Worm (Caenorhabditis elegans): ENCODE data around the gene set-6.

The set-6 gene

DNA sequence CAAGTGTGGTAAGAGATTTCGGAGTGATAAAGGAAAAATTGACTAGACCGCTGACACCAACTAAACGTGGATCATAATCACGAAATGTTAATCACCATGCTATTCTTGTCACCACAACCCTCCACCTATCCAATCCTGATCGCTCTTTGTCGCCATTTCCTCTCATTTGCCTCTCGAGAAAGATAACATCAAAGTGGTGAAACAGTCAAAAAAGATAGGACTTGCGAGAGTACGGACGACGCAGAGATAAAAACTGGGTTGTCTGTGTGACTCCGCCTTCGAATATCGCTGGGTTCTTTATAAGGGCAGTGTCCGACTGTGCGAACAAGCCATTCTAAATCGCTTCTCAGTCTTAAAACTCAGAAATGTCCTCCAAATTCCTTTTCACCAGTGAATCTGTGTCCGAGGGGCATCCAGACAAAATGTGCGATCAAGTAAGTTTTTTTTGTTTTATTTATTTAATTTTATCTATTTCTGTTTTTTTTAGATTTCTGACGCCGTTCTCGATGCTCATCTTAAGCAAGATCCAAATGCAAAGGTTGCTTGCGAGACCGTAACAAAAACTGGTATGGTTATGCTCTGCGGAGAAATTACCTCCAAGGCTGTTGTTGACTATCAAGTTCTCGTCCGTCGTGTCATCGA, 8.7 kb downstream of the set-6 start, which contains the start of gene sams-1:
TSS of gene sams-1 (plus strand) at position 300 of the 642 bp plus-strand sequence.
- TF ChIP-seq rnt-1 (tag; optimal IDR thresholded peaks at IDR 0.05) (peak; percentile 4), ceh-48 (tag; optimal IDR thresholded peaks at IDR 0.05) (no peak), ceh-2 (tag; optimal IDR thresholded peaks at IDR 0.05) (no peak), nfya-1 (tag; optimal IDR thresholded peaks at IDR 0.05) (peak; percentile 46)

DNA sequence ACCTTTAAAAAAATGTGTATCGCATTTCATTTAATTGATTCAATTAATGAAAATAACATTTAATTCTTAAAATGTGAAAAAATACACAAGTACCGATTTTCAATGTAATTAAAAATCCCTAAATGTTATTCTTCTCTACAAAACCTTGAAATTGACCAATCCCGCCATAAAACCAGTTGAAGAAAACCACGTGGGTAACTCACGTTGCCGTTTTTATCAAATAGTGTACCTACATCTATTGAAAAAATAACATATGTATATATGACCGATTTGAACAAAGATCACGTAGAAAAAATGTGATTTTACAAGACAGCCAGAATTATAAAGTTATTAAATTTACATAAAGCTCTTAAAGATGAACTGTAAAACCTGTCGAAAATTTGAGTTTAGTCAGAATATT, 9.3 kb downstream of the set-6 start:
- TF ChIP-seq ahr-1 (tag; optimal IDR thresholded peaks at IDR 0.05), result no peak
- TF ChIP-seq ceh-19 (GFP tag; optimal IDR thresholded peaks at IDR 0.05), result no peak
- TF ChIP-seq ceh-34 (tag; optimal IDR thresholded peaks at IDR 0.05), result no peak
- TF ChIP-seq hlh-30 (tag; optimal IDR thresholded peaks at IDR 0.05; ENCODE audit: insufficient read depth), result no peak
- no peak for TF ChIP-seq ceh-30 (tag; optimal IDR thresholded peaks at IDR 0.05)
- no peak for TF ChIP-seq ceh-9 (tag; optimal IDR thresholded peaks at IDR 0.05)
- no peak for TF ChIP-seq hlh-13 (GFP tag; optimal IDR thresholded peaks at IDR 0.05)
- TF ChIP-seq sox-4 (tag; optimal IDR thresholded peaks at IDR 0.05), result no peak
- TF ChIP-seq pag-3 (tag; optimal IDR thresholded peaks at IDR 0.05; ENCODE audit: borderline replicate concordance), result no peak
- no peak for TF ChIP-seq C38D4.7 (GFP tag; optimal IDR thresholded peaks at IDR 0.05)
- no peak for TF ChIP-seq Y22D7AL.16 (tag; optimal IDR thresholded peaks at IDR 0.05)
- no peak for TF ChIP-seq madf-2 (tag; optimal IDR thresholded peaks at IDR 0.05)
- no peak for TF ChIP-seq ceh-24 (tag; optimal IDR thresholded peaks at IDR 0.05)
- TF ChIP-seq fax-1 (tag; optimal IDR thresholded peaks at IDR 0.05), result no peak
- no peak for TF ChIP-seq sdc-2 (tag; optimal IDR thresholded peaks at IDR 0.05)
- no peak for TF ChIP-seq ceh-2 (tag; optimal IDR thresholded peaks at IDR 0.05)
- no peak for TF ChIP-seq dmd-4 (tag; optimal IDR thresholded peaks at IDR 0.05; ENCODE audit: borderline replicate concordance)
- no peak for TF ChIP-seq unc-42 (tag; optimal IDR thresholded peaks at IDR 0.05)

DNA sequence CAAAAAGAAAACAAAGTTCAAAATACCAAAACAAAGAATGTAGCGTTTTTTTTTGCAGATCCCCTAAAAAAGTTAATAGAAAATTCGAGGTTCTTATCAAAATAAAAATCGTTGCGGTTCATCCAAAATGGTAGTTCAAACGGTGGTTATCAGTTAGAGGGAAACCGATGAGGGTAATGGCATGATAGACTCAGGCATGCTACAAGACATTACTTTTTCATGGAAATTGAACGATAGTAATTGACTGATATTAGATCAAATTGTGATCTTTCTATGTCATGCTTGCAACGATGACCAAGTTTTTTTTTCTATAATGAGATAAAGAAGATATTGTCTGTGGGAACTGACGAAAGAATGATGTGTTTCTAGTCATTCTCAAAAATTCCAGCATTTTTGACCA, 9.9 kb downstream of the set-6 start:
- no peak for TF ChIP-seq tbx-2 (tag; optimal IDR thresholded peaks at IDR 0.05)
- no peak for TF ChIP-seq pag-3 (tag; optimal IDR thresholded peaks at IDR 0.05; ENCODE audit: borderline replicate concordance)
- no peak for TF ChIP-seq ceh-45 (GFP tag; IDR thresholded peaks at IDR 0.05)
- no peak for TF ChIP-seq dmd-4 (tag; optimal IDR thresholded peaks at IDR 0.05; ENCODE audit: borderline replicate concordance)
- TF ChIP-seq mec-3 (tag; optimal IDR thresholded peaks at IDR 0.05; ENCODE audit: borderline replicate concordance), result no peak
- no peak for TF ChIP-seq ceh-14 (tag; optimal IDR thresholded peaks at IDR 0.05)
- TF ChIP-seq ceh-22 (tag; optimal IDR thresholded peaks at IDR 0.05), result no peak
- TF ChIP-seq T23F11.4 (GFP tag; optimal IDR thresholded peaks at IDR 0.05), result no peak
- TF ChIP-seq ceh-2 (tag; optimal IDR thresholded peaks at IDR 0.05), result no peak
- no peak for TF ChIP-seq hlh-6 (tag; optimal IDR thresholded peaks at IDR 0.05)
- no peak for TF ChIP-seq ztf-16 (tag; optimal IDR thresholded peaks at IDR 0.05)
- no peak for TF ChIP-seq pros-1 (tag; optimal IDR thresholded peaks at IDR 0.05)
- no peak for TF ChIP-seq ceh-31 (tag; optimal IDR thresholded peaks at IDR 0.05)
- TF ChIP-seq C38D4.7 (GFP tag; optimal IDR thresholded peaks at IDR 0.05), result no peak
- TF ChIP-seq zip-5 (tag; optimal IDR thresholded peaks at IDR 0.05), result no peak
- no peak for TF ChIP-seq pha-2 (tag; optimal IDR thresholded peaks at IDR 0.05)
- TF ChIP-seq dve-1 (tag; optimal IDR thresholded peaks at IDR 0.05), result no peak
- TF ChIP-seq nhr-11 (tag; optimal IDR thresholded peaks at IDR 0.05), result no peak

DNA sequence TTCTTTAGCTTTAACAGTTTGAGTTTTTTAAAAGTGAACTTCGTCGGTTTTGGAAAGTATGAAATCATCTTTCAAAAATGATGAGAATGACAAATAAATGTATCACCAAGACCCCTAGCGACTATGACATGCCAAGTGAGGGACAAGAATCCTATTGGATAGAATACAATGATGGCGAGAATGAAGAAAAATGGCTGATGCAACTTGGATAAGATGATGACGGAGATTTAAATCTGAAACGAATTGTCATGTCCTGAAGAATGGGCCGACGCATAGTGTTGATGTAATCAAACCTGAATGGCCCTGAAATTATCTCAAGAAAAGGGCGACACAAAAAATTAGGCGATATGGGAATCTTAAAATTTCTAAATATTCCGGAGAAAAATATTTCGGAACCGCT, 10.8 kb downstream of the set-6 start:
- TF ChIP-seq nfya-1 (tag; optimal IDR thresholded peaks at IDR 0.05) (peak; percentile 54), unc-3 (GFP tag; conservative IDR thresholded peaks at IDR 0.05) (no peak), unc-3 (tag; optimal IDR thresholded peaks at IDR 0.05) (no peak)
